Fruit fly (Drosophila melanogaster): ENCODE data around the gene CG15160.

DNA sequence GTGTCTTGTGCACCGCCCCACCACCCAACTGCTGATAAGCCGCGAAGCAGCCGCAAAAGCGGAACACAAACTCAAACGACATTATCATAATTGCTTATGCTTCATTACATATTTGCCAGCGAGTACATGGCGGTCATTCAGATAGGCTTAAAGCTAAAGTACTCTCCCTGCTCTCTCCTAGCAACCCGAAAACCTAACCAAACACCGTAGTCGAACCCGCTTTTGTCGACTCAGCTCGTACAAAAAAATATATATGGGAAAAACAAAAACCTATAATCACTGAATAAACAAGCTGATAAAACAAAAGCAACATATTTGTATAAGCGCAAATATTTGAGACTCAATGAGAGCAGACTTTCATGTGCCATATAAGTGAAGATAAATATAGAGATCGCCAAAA, 36.3 kb downstream of the CG15160 start:
- no peak for TF ChIP-seq CG6854 (GFP tag; optimal IDR thresholded peaks at IDR 0.05)
- TF ChIP-seq Hr4 (GFP tag; optimal IDR thresholded peaks at IDR 0.05): no peak
- TF ChIP-seq CG6163 (GFP tag; IDR thresholded peaks at IDR 0.05): no peak
- TF ChIP-seq pdm3 (GFP tag; optimal IDR thresholded peaks at IDR 0.05): no peak
- no peak for TF ChIP-seq CG11902 (GFP tag; optimal IDR thresholded peaks at IDR 0.05)
- no peak for TF ChIP-seq CG6276 (GFP tag; optimal IDR thresholded peaks at IDR 0.05)
- no peak for TF ChIP-seq acj6 (GFP tag; optimal IDR thresholded peaks at IDR 0.05)
- no peak for TF ChIP-seq CG3919 (GFP tag; optimal IDR thresholded peaks at IDR 0.05)
- TF ChIP-seq CG3032 (tag; optimal IDR thresholded peaks at IDR 0.05): no peak
- no peak for TF ChIP-seq eg (GFP tag; IDR thresholded peaks at IDR 0.05)
- TF ChIP-seq CG16779 (tag; optimal IDR thresholded peaks at IDR 0.05): no peak
